Worm (Caenorhabditis elegans): ENCODE data around the gene F19H8.2.

The F19H8.2 gene

DNA sequence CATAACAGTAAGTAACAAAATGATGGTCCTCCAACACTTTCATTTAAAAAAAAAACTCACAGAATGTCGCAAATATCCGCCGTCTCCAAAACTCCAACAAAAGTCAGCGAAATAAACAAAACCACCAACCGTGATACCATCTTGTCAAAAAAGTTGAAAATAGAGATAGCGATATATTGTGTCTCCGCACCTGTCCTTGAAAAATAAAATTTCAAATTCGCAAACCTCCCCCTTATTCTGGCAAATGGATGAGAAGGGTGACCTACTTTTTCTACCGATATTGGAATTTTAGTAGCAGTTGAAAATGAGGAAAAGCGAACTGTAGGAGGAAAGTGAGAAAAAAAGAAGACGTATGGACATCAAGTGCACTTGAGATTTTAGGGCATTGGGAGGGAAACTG lies at the start of gene F19H8.2:
TSS of gene F19H8.2 (minus strand) at position 391 of the 400 bp plus-strand sequence.
- TF ChIP-seq dao-5 (tag; optimal IDR thresholded peaks at IDR 0.05) (no peak), him-1 (tag; optimal IDR thresholded peaks at IDR 0.05) (no peak), W03F9.2 (tag; optimal IDR thresholded peaks at IDR 0.05) (no peak)

DNA sequence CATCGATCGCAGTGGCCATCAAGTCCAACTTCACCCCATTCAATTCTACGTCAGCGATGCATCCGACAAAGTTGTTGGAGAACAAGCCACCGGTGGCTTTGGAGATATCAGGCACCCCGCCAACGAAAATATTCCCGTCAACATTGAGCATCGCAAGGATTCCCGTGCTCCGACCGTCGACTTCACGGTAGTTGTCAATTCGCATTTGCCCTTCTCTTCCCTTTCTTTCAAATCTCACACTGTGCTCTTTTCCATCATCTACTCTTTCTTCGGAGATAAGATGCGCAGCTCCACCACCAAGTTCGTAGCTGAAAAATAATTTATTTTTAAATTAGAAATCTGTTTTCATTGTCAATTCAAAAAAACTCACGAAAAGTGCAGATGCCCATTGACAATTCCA lies 41.9 kb upstream of the F19H8.2 start:
- TF ChIP-seq W03F9.2 (tag; optimal IDR thresholded peaks at IDR 0.05) (no peak), him-1 (tag; optimal IDR thresholded peaks at IDR 0.05) (no peak), dao-5 (tag; optimal IDR thresholded peaks at IDR 0.05) (no peak)

DNA sequence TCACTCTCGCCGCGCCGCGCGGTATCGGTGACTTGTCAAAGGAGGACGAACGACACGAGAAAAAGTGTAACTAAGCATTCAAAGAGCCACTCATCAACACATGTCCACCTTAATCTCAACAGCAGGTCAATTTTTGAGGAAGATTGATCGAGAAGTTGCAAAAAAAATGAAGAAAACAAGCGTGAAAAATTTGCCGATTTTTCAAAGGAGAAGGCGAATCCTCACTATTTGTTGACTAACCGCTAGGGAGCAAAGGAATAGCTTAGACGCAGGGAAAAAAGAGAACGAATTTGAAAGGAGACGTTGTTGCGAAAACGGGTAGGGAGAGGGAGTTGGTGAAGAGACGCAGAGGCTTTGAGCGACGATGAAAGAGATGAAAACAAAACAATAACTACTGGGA lies 39.6 kb upstream of the F19H8.2 start:
- TF ChIP-seq him-1 (tag; optimal IDR thresholded peaks at IDR 0.05) (no peak), W03F9.2 (tag; optimal IDR thresholded peaks at IDR 0.05) (no peak), dao-5 (tag; optimal IDR thresholded peaks at IDR 0.05) (no peak)

DNA sequence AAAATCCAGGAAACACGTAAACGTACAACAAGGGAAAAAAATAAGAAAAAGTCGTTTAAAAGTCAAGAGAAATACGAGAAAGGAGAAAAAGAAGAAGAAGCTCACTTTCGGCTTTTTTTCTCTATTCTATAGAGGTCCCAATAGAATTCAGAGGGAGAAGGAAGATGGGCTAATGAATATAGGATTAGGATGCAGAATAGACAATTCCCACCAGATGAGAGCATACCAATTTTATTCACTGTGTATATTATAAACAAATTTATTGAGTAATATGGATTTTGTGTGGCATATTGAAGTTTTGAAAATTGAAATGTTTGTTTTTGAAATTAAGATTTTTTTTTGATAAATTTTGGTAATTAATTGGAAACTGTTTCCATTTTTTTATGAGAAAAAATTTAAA lies 38.8 kb upstream of the F19H8.2 start:
- TF ChIP-seq W03F9.2 (tag; optimal IDR thresholded peaks at IDR 0.05) (no peak), him-1 (tag; optimal IDR thresholded peaks at IDR 0.05) (no peak), dao-5 (tag; optimal IDR thresholded peaks at IDR 0.05) (no peak)

DNA sequence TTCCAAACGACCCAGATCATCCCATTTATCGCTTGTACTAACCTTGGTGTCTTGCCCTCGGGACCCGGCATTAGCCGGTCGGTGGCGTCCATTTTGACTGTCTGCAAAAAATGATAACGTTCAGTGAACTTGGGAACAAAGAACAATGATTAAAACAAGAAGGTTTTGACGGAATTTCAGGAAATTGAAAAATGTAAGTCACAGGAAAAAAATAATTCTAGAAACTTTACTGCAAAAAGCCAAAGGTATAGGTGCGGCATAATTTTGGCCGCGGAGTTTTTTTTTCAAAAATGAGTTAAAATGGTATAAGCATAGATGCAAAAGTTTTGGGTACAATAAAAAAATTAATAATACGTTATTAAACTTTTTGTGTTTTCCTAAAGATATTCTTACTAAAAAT lies 38.3 kb upstream of the F19H8.2 start, which contains the start of gene atgp-2:
TSS of gene atgp-2 (minus strand) at position 101 of the 400 bp plus-strand sequence.
- no peak for TF ChIP-seq dao-5 (tag; optimal IDR thresholded peaks at IDR 0.05)
- TF ChIP-seq him-1 (tag; optimal IDR thresholded peaks at IDR 0.05), result no peak
- no peak for TF ChIP-seq W03F9.2 (tag; optimal IDR thresholded peaks at IDR 0.05)

DNA sequence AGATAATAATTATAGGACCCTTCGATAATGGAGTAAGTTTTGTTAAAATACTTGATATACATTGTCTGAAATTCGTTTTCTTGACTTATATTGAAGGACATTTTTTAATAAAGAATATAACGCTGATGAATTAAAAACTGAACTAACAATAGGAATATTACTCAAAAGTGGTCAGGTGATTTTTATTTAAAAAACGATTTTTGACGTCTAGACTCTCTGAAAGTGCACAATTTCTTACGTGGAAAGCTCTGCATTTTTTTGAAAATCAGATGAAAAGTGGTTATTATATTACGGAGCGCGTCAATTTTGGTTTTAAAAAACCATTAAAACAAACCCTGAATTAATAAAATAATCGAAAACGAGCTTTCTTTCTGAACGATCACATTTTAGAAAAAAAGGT lies 31.1 kb upstream of the F19H8.2 start, which contains the start of gene sre-13:
TSS of gene sre-13 (minus strand) at position 101 of the 400 bp plus-strand sequence.
- no peak for TF ChIP-seq W03F9.2 (tag; optimal IDR thresholded peaks at IDR 0.05)
- TF ChIP-seq him-1 (tag; optimal IDR thresholded peaks at IDR 0.05), result no peak
- TF ChIP-seq dao-5 (tag; optimal IDR thresholded peaks at IDR 0.05), result no peak

DNA sequence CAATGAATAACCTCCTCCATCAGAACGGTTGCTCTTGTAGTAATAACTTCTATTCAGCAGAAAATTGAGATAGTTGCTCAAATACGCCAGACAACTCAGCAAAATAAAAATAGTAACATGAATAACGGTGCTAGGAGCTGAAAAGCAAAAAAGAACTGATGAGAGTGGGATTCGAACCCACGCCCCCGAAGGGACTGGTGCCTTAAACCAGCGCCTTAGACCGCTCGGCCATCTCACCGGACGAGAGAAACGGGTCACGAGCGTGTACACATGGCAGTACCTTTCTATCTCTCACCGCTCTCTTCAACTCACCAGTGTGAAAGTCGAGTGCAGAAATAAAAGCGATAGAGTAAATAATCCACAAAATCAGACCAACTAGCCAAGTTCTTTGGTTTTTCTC lies 29.5 kb upstream of the F19H8.2 start:
- TF ChIP-seq W03F9.2 (tag; optimal IDR thresholded peaks at IDR 0.05) (no peak), dao-5 (tag; optimal IDR thresholded peaks at IDR 0.05) (peak; percentile 66), him-1 (tag; optimal IDR thresholded peaks at IDR 0.05) (no peak)

DNA sequence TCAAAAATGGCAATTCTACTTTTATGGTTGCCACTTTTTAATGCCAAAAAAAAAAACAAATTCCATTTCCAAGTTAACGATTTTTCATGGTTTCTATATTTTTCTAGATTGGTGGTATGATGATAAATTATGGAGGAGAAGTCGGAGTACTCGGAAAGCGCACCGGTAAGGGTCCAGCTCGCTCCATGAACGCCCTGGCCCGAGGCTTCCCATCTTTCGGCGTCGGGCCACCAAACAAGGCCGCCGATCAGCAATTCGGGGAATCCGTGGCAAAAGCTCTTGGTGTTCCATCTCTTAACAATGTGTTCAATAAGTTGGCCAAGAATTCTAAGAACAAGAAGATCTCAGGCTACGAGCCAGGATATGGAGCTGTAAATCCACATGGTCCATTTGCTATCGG lies 28.4 kb upstream of the F19H8.2 start:
- TF ChIP-seq him-1 (tag; optimal IDR thresholded peaks at IDR 0.05) (no peak), W03F9.2 (tag; optimal IDR thresholded peaks at IDR 0.05) (no peak), dao-5 (tag; optimal IDR thresholded peaks at IDR 0.05) (no peak)

DNA sequence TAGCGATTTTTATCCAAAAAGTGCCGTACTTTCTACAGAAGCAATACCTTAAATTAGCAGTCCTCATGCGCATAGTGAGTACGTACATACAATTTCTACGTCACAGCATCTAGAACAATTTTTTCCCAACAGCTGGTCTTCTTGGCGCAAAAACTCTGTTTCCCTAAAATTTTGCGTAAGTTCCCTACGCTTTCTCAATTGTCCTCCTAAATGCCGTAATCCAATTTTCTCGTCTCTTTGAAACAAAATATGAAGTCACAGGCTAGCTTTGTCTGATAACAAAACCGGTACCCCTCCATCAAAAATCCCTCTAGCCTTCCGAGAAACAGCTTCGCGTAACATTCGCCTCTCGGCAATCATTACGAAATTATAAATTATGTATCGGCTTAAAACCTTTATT lies 27.2 kb upstream of the F19H8.2 start, which contains the start of gene C38C6.3:
TSS of gene C38C6.3 (plus strand) at position 301 of the 400 bp plus-strand sequence.
- TF ChIP-seq W03F9.2 (tag; optimal IDR thresholded peaks at IDR 0.05) (no peak), dao-5 (tag; optimal IDR thresholded peaks at IDR 0.05) (no peak), him-1 (tag; optimal IDR thresholded peaks at IDR 0.05) (no peak)

DNA sequence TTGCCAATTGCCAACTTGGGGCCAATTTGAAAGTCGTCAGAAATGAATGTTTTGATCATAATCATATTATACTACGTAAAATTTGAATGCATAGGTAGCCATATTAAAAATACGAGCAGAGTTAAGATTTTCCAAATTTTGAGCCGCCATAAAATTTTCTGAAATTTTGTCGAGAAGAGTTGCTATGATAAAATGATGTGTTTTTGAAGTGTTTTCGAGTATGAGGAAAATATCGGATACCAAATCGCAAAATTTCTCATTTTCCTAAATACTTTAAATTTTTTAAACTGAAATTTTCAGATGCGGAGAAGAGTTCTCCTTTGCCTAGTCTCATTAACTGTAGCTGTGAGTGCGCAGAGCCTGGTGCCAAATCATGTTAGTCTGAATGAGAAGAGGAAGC lies 21.7 kb upstream of the F19H8.2 start, which contains the start of gene tag-297:
TSS of gene tag-297 (plus strand) at position 301 of the 400 bp plus-strand sequence.
- TF ChIP-seq him-1 (tag; optimal IDR thresholded peaks at IDR 0.05) (no peak), W03F9.2 (tag; optimal IDR thresholded peaks at IDR 0.05) (no peak), dao-5 (tag; optimal IDR thresholded peaks at IDR 0.05) (no peak)

DNA sequence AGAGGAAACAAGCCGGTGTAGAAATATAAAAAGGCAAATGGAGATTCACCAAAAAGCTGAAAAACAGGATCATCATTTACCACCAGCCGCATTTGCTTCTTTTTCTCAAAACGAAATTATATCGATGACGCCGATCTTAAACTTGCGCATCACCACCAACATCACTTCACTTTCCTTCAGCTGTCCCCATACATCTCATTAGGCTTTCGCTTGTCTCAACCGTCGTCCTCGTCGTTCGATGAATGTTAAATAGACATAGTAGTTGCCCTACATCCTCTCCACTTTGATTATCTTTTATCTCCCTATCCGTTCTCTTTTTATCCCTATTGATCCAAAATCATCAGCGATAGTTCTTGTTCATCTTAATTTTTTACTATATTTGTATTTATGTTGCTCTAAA lies 21.2 kb upstream of the F19H8.2 start:
- TF ChIP-seq dao-5 (tag; optimal IDR thresholded peaks at IDR 0.05) (no peak), him-1 (tag; optimal IDR thresholded peaks at IDR 0.05) (no peak), W03F9.2 (tag; optimal IDR thresholded peaks at IDR 0.05) (no peak)

DNA sequence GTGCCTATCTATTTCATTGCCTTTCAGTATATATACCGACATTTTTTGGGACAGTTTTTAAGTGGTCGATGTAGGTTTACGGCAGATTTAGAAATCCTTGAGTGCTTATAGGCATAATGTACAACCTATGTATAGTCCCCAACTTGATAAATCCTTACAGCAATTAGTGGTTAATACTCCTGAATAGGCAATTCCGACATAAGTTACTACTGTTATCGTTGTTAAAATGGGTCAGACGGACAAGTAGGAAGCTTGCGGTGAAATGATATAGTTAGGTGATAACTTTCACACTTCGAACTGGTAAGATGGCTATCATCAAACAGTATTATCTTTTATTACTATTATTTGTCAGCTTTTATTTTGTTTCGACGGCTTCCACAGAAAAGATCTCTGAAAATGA lies 17.1 kb upstream of the F19H8.2 start, which contains the start of gene mltn-10:
TSS of gene mltn-10 (plus strand) at position 301 of the 400 bp plus-strand sequence.
- TF ChIP-seq him-1 (tag; optimal IDR thresholded peaks at IDR 0.05) (no peak), W03F9.2 (tag; optimal IDR thresholded peaks at IDR 0.05) (no peak), dao-5 (tag; optimal IDR thresholded peaks at IDR 0.05) (no peak)

DNA sequence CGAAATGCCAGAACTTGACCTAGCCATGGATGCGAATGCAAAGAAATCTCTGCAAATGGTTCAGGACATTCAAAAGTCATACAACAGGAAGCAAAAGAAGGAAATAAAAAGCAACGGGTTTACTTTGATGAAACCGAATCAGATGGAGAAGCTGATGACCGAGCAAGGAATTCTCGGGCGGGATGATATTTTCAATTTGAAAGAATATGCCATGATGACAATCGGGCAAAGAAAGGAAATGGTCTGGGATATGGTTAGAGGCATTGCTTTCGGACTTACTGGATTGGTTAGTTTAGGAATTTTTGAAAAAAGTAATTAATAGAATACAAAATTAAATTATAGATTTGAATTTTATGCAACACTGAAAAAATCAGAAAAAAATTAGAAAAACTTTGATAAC lies 15.1 kb upstream of the F19H8.2 start:
- TF ChIP-seq W03F9.2 (tag; optimal IDR thresholded peaks at IDR 0.05), result no peak
- no peak for TF ChIP-seq him-1 (tag; optimal IDR thresholded peaks at IDR 0.05)
- no peak for TF ChIP-seq dao-5 (tag; optimal IDR thresholded peaks at IDR 0.05)

DNA sequence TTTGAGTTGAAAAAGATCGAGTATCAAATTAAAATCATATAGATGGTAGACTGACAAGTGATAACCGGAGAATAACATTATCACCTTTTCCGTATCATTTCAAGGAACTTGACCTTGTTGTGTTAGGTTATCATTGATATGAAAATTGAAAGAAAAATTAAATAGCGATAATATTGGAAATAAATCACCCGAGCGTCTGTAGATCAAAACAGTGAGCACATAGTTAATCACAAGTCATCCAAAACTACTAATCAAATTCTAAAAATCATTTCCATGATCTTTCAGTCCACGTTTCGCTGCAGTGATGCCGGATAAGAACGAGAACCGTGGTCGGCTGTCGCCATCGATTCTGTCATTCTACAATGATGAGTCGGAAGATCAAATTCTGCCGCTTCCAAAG lies 14.1 kb upstream of the F19H8.2 start:
- TF ChIP-seq him-1 (tag; optimal IDR thresholded peaks at IDR 0.05) (no peak), W03F9.2 (tag; optimal IDR thresholded peaks at IDR 0.05) (no peak), dao-5 (tag; optimal IDR thresholded peaks at IDR 0.05) (no peak)

DNA sequence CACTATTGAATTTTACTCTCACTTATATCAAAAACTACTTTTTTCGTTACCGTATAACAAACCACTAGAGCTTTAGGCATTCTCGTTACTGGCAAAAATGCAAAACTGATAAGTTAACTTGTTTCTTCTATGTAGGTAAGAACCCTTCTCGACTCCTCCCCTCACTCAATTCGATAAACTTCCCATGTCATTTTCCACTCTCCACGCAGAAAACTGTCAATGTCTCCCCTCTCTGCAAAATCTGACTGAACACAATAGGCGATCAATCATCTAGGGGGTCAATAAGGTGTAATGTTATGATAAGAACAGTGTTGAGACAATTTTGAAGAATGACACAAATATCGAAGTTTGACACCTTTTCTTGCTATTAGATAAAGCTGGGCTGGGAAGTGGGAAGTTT lies 13.1 kb upstream of the F19H8.2 start:
- TF ChIP-seq dao-5 (tag; optimal IDR thresholded peaks at IDR 0.05) (no peak), him-1 (tag; optimal IDR thresholded peaks at IDR 0.05) (no peak), W03F9.2 (tag; optimal IDR thresholded peaks at IDR 0.05) (no peak)
